Fruit fly (Drosophila melanogaster) whole organism, embryonic: ENCODE results near the gene CG10874.

Experiments used
- Aef1 ChIP-seq: fragments of 200-800 bp; sonication (Bioruptor generic); IDR thresholded peaks from 3 replicates; pipeline ENCODE4 v1.3.6; 2022; ENCODE audit warnings: missing biosample characterization, missing genetic modification characterization
- Atf6 ChIP-seq: fragments of 200-800 bp; sonication (Bioruptor generic); IDR thresholded peaks from 2 replicates; pipeline ENCODE4 v1.3.6; 2022; ENCODE audit warnings: missing biosample characterization, missing genetic modification characterization
- CG10147 ChIP-seq: fragments of 200-800 bp; sonication (Bioruptor generic); optimal IDR thresholded peaks from 2 replicates; lab custom pipeline; 2019; ENCODE audit warnings: missing biosample characterization, mild to moderate bottlenecking, missing genetic modification characterization, moderate library complexity
- CG10979 ChIP-seq: fragments of 200-800 bp; sonication (Bioruptor generic); optimal IDR thresholded peaks from 2 replicates; lab custom pipeline; 2018; ENCODE audit warnings: missing biosample characterization, mild to moderate bottlenecking, missing genetic modification characterization, moderate library complexity
- CG13424 ChIP-seq: fragments of 200-800 bp; sonication (Bioruptor generic); optimal IDR thresholded peaks from 2 replicates; lab custom pipeline; 2019; ENCODE audit warnings: missing biosample characterization, mild to moderate bottlenecking, missing genetic modification characterization, moderate library complexity
- CG14050 ChIP-seq: fragments of 200-800 bp; sonication (Bioruptor generic); IDR thresholded peaks from 3 replicates; pipeline ENCODE4 v1.3.6; 2022; ENCODE audit warnings: missing biosample characterization, missing genetic modification characterization
- CG15514 ChIP-seq: fragments of 200-800 bp; sonication (Bioruptor generic); optimal IDR thresholded peaks from 3 replicates; lab custom pipeline; 2017; ENCODE audit warnings: missing biosample characterization, missing genetic modification characterization, mild to moderate bottlenecking, moderate library complexity, missing genetic modification reagents
- CG1602 ChIP-seq: fragments of 200-800 bp; sonication (Bioruptor generic); optimal IDR thresholded peaks from 3 replicates; lab custom pipeline; 2016; ENCODE audit warnings: missing biosample characterization, missing genetic modification characterization
- CG17385 ChIP-seq: fragments of 200-800 bp; sonication (Bioruptor generic); optimal IDR thresholded peaks from 3 replicates; lab custom pipeline; 2018; ENCODE audit warnings: missing biosample characterization, mild to moderate bottlenecking, missing genetic modification characterization
- CG30403 ChIP-seq: fragments of 200-800 bp; sonication (Bioruptor generic); optimal IDR thresholded peaks from 3 replicates; lab custom pipeline; 2016; ENCODE audit warnings: missing biosample characterization, missing genetic modification characterization
- CG33557 ChIP-seq: fragments of 200-800 bp; sonication (Bioruptor generic); optimal IDR thresholded peaks from 2 replicates; lab custom pipeline; 2019; ENCODE audit warnings: missing biosample characterization, mild to moderate bottlenecking, missing genetic modification characterization, moderate library complexity
- CG34422 ChIP-seq: fragments of 200-800 bp; sonication (Bioruptor generic); IDR thresholded peaks from 3 replicates; pipeline ENCODE4 v1.3.6; 2022; ENCODE audit warnings: missing biosample characterization, missing genetic modification characterization
- CG3838 ChIP-seq: fragments of 200-800 bp; sonication (Bioruptor generic); optimal IDR thresholded peaks from 3 replicates; lab custom pipeline; 2016; ENCODE audit warnings: missing biosample characterization, missing genetic modification characterization
- CG4404 ChIP-seq: fragments of 200-800 bp; sonication (Bioruptor generic); IDR thresholded peaks from 2 replicates; pipeline ENCODE4 v1.3.6; 2022; ENCODE audit warnings: missing biosample characterization, missing genetic modification characterization
- CG6791 ChIP-seq: fragments of 200-800 bp; sonication (Bioruptor generic); IDR thresholded peaks from 3 replicates; pipeline ENCODE4 v1.3.6; 2022; ENCODE audit warnings: missing biosample characterization, missing genetic modification characterization; ENCODE audit not compliant: partially characterized antibody
- CG9797 ChIP-seq: fragments of 200-800 bp; sonication (Bioruptor generic); optimal IDR thresholded peaks from 3 replicates; lab custom pipeline; 2018; ENCODE audit warnings: missing biosample characterization, mild to moderate bottlenecking, missing genetic modification characterization
- CG9876 ChIP-seq: fragments of 200-800 bp; sonication (Bioruptor generic); optimal IDR thresholded peaks from 2 replicates; lab custom pipeline; 2016; ENCODE audit warnings: missing biosample characterization, missing genetic modification characterization
- CG9932 ChIP-seq: fragments of 200-800 bp; sonication (Bioruptor generic); IDR thresholded peaks from 2 replicates; pipeline ENCODE4 v1.3.6; 2022; ENCODE audit warnings: missing biosample characterization, missing genetic modification characterization
- CHES-1-like ChIP-seq: fragments of 200-800 bp; sonication (Bioruptor generic); optimal IDR thresholded peaks from 2 replicates; lab custom pipeline; 2016; ENCODE audit warnings: missing biosample characterization, missing genetic modification characterization
- CTCF ChIP-seq: fragments of 200-800 bp; sonication (Bioruptor generic); optimal IDR thresholded peaks from 2 replicates; lab custom pipeline; 2017; ENCODE audit warnings: missing biosample characterization, mild to moderate bottlenecking, missing genetic modification characterization, moderate library complexity
- Dip3 ChIP-seq: fragments of 200-800 bp; sonication (Bioruptor generic); optimal IDR thresholded peaks from 3 replicates; lab custom pipeline; 2016; ENCODE audit warnings: missing biosample characterization, missing genetic modification characterization
- Drgx ChIP-seq: fragments of 200-800 bp; sonication (Bioruptor generic); IDR thresholded peaks from 2 replicates; pipeline ENCODE4 v1.3.6; 2022; ENCODE audit warnings: missing biosample characterization, missing genetic modification characterization
- HHEX ChIP-seq: fragments of 200-800 bp; sonication (Bioruptor generic); optimal IDR thresholded peaks from 3 replicates; lab custom pipeline; 2017; ENCODE audit warnings: missing biosample characterization, mild to moderate bottlenecking, missing genetic modification characterization, missing genetic modification reagents
- Lhr ChIP-seq: fragments of 200-800 bp; sonication (Bioruptor generic); optimal IDR thresholded peaks from 3 replicates; lab custom pipeline; 2017; ENCODE audit warnings: mild to moderate bottlenecking, missing biosample characterization, missing genetic modification reagents, missing genetic modification characterization
- abd-A ChIP-seq: fragments of 200-800 bp; sonication (Bioruptor generic); optimal IDR thresholded peaks from 3 replicates; lab custom pipeline; 2019; ENCODE audit warnings: missing biosample characterization, mild to moderate bottlenecking, missing genetic modification characterization, moderate library complexity
- ac ChIP-seq: fragments of 200-800 bp; sonication (Bioruptor generic); optimal IDR thresholded peaks from 3 replicates; lab custom pipeline; 2017; ENCODE audit warnings: missing biosample characterization, mild to moderate bottlenecking, missing genetic modification characterization
- amos ChIP-seq: fragments of 200-800 bp; sonication (Bioruptor generic); IDR thresholded peaks from 2 replicates; pipeline ENCODE4 v1.3.6; 2022; ENCODE audit warnings: missing biosample characterization, missing genetic modification characterization; ENCODE audit not compliant: partially characterized antibody
- ash1 ChIP-seq: fragments of 200-800 bp; sonication (Bioruptor generic); optimal IDR thresholded peaks from 2 replicates; lab custom pipeline; 2018; ENCODE audit warnings: missing biosample characterization, mild to moderate bottlenecking, missing genetic modification characterization
- bsh ChIP-seq, 2 experiments: fragments of 200-800 bp; sonication (Bioruptor generic); optimal IDR thresholded peaks; 2 replicates each; lab custom pipeline; 2017 to 2018; ENCODE audit warnings: mild to moderate bottlenecking in 2 of 2, missing biosample characterization in 2 of 2, missing genetic modification characterization in 2 of 2, moderate library complexity in 1 of 2
- btn ChIP-seq: fragments of 200-800 bp; sonication (Bioruptor generic); optimal IDR thresholded peaks from 2 replicates; lab custom pipeline; 2016; ENCODE audit warnings: missing biosample characterization, missing genetic modification characterization
- cas ChIP-seq: fragments of 200-800 bp; sonication (Bioruptor generic); IDR thresholded peaks from 2 replicates; pipeline ENCODE4 v1.3.6; 2022; ENCODE audit warnings: missing biosample characterization, missing genetic modification characterization
- cg ChIP-seq: fragments of 200-800 bp; sonication (Bioruptor generic); optimal IDR thresholded peaks from 3 replicates; lab custom pipeline; 2019; ENCODE audit warnings: missing biosample characterization, mild to moderate bottlenecking, missing genetic modification characterization, moderate library complexity
- crol ChIP-seq: fragments of 200-800 bp; sonication (Bioruptor generic); IDR thresholded peaks from 2 replicates; pipeline ENCODE4 v1.3.6; 2022; ENCODE audit warnings: missing biosample characterization, missing genetic modification characterization
- crp ChIP-seq, 2 experiments: fragments of 200-800 bp; sonication (Bioruptor generic); optimal IDR thresholded peaks; 2 replicates in 1 of 2; 3 replicates in 1 of 2; lab custom pipeline; 2017; ENCODE audit warnings: missing biosample characterization in 2 of 2, missing genetic modification characterization in 2 of 2, mild to moderate bottlenecking in 1 of 2, moderate library complexity in 1 of 2
- en ChIP-seq: fragments of 200-800 bp; sonication (Bioruptor generic); optimal IDR thresholded peaks from 2 replicates; lab custom pipeline; 2016; ENCODE audit warnings: missing biosample characterization, missing genetic modification characterization
- gcm2 ChIP-seq: fragments of 200-800 bp; sonication (Bioruptor generic); optimal IDR thresholded peaks from 2 replicates; lab custom pipeline; 2016; ENCODE audit warnings: missing biosample characterization, missing genetic modification characterization
- kay ChIP-seq: fragments of 200-800 bp; sonication (Bioruptor generic); optimal IDR thresholded peaks from 2 replicates; lab custom pipeline; 2016; ENCODE audit warnings: missing biosample characterization, missing genetic modification characterization
- kni ChIP-seq: fragments of 200-800 bp; sonication (Bioruptor generic); optimal IDR thresholded peaks from 3 replicates; lab custom pipeline; 2017; ENCODE audit warnings: mild to moderate bottlenecking, missing biosample characterization, missing genetic modification reagents, missing genetic modification characterization
- knrl ChIP-seq: fragments of 200-800 bp; sonication (Bioruptor generic); IDR thresholded peaks from 3 replicates; pipeline ENCODE4 v1.3.6; 2022; ENCODE audit warnings: missing biosample characterization, missing genetic modification characterization; ENCODE audit not compliant: partially characterized antibody
- lola ChIP-seq, 3 experiments: fragments of >200 bp in 2 of 3; fragments of 200-800 bp in 1 of 3; sonication (Bioruptor generic) in 1 of 3; optimal IDR thresholded peaks; 2 replicates each; lab custom pipeline; 2017 to 2019; ENCODE audit warnings: missing biosample characterization in 3 of 3, missing genetic modification characterization in 3 of 3, mild to moderate bottlenecking in 1 of 3, moderate library complexity in 1 of 3
- mam ChIP-seq: fragments of 200-800 bp; sonication (Bioruptor generic); optimal IDR thresholded peaks from 3 replicates; lab custom pipeline; 2016; ENCODE audit warnings: missing biosample characterization, missing genetic modification characterization
- otp ChIP-seq: fragments of 200-800 bp; sonication (Bioruptor generic); IDR thresholded peaks from 3 replicates; pipeline ENCODE4, ENCODE4 v1.3.6; 2022; ENCODE audit warnings: missing biosample characterization, missing genetic modification characterization
- pan ChIP-seq, 4 experiments: fragments of >200 bp in 3 of 4; fragments of 200-800 bp in 1 of 4; sonication (Bioruptor generic) in 1 of 4; optimal IDR thresholded peaks in 3 of 4; IDR thresholded peaks in 1 of 4; 2 replicates each; pipeline versions ENCODE4 v1.3.6 to Lab custom; 2017 to 2022; ENCODE audit warnings: missing biosample characterization in 2 of 4, missing genetic modification characterization in 2 of 4, mixed read lengths in 1 of 4
- pb ChIP-seq: fragments of 200-800 bp; sonication (Bioruptor generic); optimal IDR thresholded peaks from 3 replicates; lab custom pipeline; 2016; ENCODE audit warnings: missing biosample characterization, missing genetic modification characterization
- peb ChIP-seq: fragments of 200-800 bp; sonication (Bioruptor generic); IDR thresholded peaks from 2 replicates; pipeline ENCODE4 v1.3.6; 2022; ENCODE audit warnings: missing biosample characterization, missing genetic modification characterization
- pnt ChIP-seq: fragments of 200-800 bp; sonication (Bioruptor generic); optimal IDR thresholded peaks from 3 replicates; lab custom pipeline; 2016; ENCODE audit warnings: missing biosample characterization, missing genetic modification characterization
- pum ChIP-seq: fragments of 200-800 bp; sonication (Bioruptor generic); optimal IDR thresholded peaks from 2 replicates; lab custom pipeline; 2016; ENCODE audit warnings: missing biosample characterization, missing genetic modification characterization
- slbo ChIP-seq: fragments of 200-800 bp; sonication (Bioruptor generic); IDR thresholded peaks from 2 replicates; pipeline ENCODE4 v1.3.6; 2022; ENCODE audit warnings: missing biosample characterization, missing genetic modification characterization
- sna ChIP-seq: fragments of 200-800 bp; sonication (Bioruptor generic); IDR thresholded peaks from 2 replicates; pipeline ENCODE4 v1.3.6; 2022; ENCODE audit warnings: missing biosample characterization, missing genetic modification characterization; ENCODE audit not compliant: partially characterized antibody
- tio ChIP-seq: fragments of 200-800 bp; sonication (Bioruptor generic); optimal IDR thresholded peaks from 2 replicates; lab custom pipeline; 2017; ENCODE audit warnings: missing biosample characterization, missing genetic modification characterization, inconsistent platforms

Gene CG10874

DNA sequence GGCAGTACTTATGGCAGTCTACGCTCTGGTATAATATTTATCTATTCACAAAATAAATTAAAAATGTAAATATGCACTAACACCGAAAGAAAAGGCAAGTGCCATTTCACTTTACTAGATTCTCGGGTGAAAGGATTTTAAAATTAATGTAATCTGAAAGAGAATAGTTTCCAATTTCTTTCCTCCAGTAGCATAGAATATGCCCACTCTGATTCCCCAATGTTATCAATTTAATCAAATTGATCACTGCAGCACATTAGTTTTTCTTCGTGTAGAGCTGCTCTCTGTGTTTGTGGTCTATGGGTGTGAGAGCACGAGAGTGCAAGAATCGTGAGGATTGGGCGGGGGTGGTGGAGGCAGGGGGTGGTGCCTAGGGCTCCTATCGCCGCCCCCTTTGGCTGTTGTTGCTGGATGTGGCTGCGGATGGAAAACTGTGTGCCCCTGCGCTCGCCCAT lies 8.9 kb upstream of the CG10874 start (continued):
- peak; percentile 59 for TF ChIP-seq CG4404 (GFP tag; lab: Robert Waterston, UW)
- TF ChIP-seq ac (GFP tag; lab: Kevin White, UChicago): peak; percentile 65
- TF ChIP-seq CG6791 (GFP tag; lab: Robert Waterston, UW): no peak
- peak; percentile 80; the same call in 2 of the 3 replicates for TF ChIP-seq CG34422 (GFP tag; lab: Robert Waterston, UW)
- TF ChIP-seq pb: peak; percentile 58
- peak; percentile 2 for TF ChIP-seq gcm2 (GFP tag; lab: Kevin White, UChicago)
- no peak for TF ChIP-seq pan (optimal IDR thresholded peaks at IDR 0.05; lab: Kevin White, UChicago)
- TF ChIP-seq pan (GFP tag; optimal IDR thresholded peaks at IDR 0.05 in 1 of 2, IDR thresholded peaks at IDR 0.05 in 1 of 2): peak in 1 of 2 experiments; percentile 62
- TF ChIP-seq CG10979 (tag; lab: Kevin White, UChicago): peak; percentile 94
- TF ChIP-seq cg: no peak
- peak; percentile 74 for TF ChIP-seq pum (GFP tag; lab: Kevin White, UChicago)
- peak; percentile 87 for TF ChIP-seq CG30403 (GFP tag; lab: Kevin White, UChicago)
- no peak for TF ChIP-seq CG9932 (GFP tag; lab: Robert Waterston, UW)
- no peak for TF ChIP-seq ash1
- peak; percentile 54 for TF ChIP-seq kni (GFP tag; lab: Kevin White, UChicago)
- TF ChIP-seq CG14050 (GFP tag; lab: Robert Waterston, UW): no peak
- TF ChIP-seq crp (GFP tag; optimal IDR thresholded peaks at IDR 0.05; lab: Kevin White, UChicago): peak in 1 of 2 experiments; percentile 40
- peak; percentile 63 for TF ChIP-seq en
- peak; percentile 38 for TF ChIP-seq CTCF (GFP tag; lab: Kevin White, UChicago)
- TF ChIP-seq Drgx: peak; percentile 88
- no peak for TF ChIP-seq abd-A (tag; lab: Kevin White, UChicago)
- peak; percentile 88 to 95 for TF ChIP-seq bsh (GFP tag; optimal IDR thresholded peaks at IDR 0.05; lab: Kevin White, UChicago)
- peak; percentile 35 for TF ChIP-seq CG10147 (GFP tag; lab: Kevin White, UChicago)
- peak; percentile 77 for TF ChIP-seq CG1602
- TF ChIP-seq Aef1 (GFP tag; lab: Robert Waterston, UW): no peak; the same call in 2 of the 3 replicates
- TF ChIP-seq CG17385: peak; percentile 77
- TF ChIP-seq btn (GFP tag; lab: Kevin White, UChicago): peak; percentile 54
- no peak for TF ChIP-seq Atf6 (GFP tag; lab: Robert Waterston, UW)
- TF ChIP-seq knrl (GFP tag; lab: Robert Waterston, UW): 0 out of 3 replicates have a peak, but pooled peaks have one; percentile 12
- peak; percentile 87 for TF ChIP-seq CG13424
- no peak for TF ChIP-seq sna (GFP tag; lab: Robert Waterston, UW)
- peak; percentile 86 for TF ChIP-seq Lhr (GFP tag; lab: Kevin White, UChicago)
- peak; percentile 96 for TF ChIP-seq CG33557 (GFP tag; lab: Kevin White, UChicago)
- TF ChIP-seq CG15514 (GFP tag; lab: Kevin White, UChicago): peak; percentile 22
- peak; percentile 95 for TF ChIP-seq crol
- TF ChIP-seq amos: no peak
- peak in 1 of 3 experiments; percentile 97 for TF ChIP-seq lola (GFP tag; optimal IDR thresholded peaks at IDR 0.05; lab: Kevin White, UChicago)
- no peak for TF ChIP-seq cas (GFP tag; lab: Robert Waterston, UW)
- no peak for TF ChIP-seq CHES-1-like (GFP tag; lab: Kevin White, UChicago)
- TF ChIP-seq CG9876 (GFP tag; lab: Kevin White, UChicago): peak; percentile 10
- peak; percentile 83 for TF ChIP-seq otp
- peak; percentile 63 for TF ChIP-seq peb (GFP tag; lab: Robert Waterston, UW)
- TF ChIP-seq HHEX (GFP tag; lab: Kevin White, UChicago): peak; percentile 64
- TF ChIP-seq tio: peak; percentile 84
- TF ChIP-seq CG9797 (GFP tag; lab: Kevin White, UChicago): peak; percentile 8
- TF ChIP-seq CG3838: peak; percentile 14
- TF ChIP-seq mam (GFP tag; lab: Kevin White, UChicago): peak; percentile 19
- TF ChIP-seq kay (GFP tag; lab: Kevin White, UChicago): peak; percentile 34
- peak; percentile 79 for TF ChIP-seq pnt (GFP tag; lab: Kevin White, UChicago)
- TF ChIP-seq Dip3 (GFP tag; lab: Kevin White, UChicago): no peak
- 0 out of 2 replicates have a peak, but pooled peaks have one; percentile 25 for TF ChIP-seq slbo (GFP tag; lab: Robert Waterston, UW)
